Worm (Caenorhabditis elegans) whole organism, young adult: Measurements from ENCODE around the gene Y22D7AR.14.

Experiments
- F22D6.2 ChIP-seq: sonication (generic microtip); optimal IDR thresholded peaks from 2 replicates; lab custom pipeline; 2016; ENCODE audit warnings: mild to moderate bottlenecking, missing genetic modification characterization, missing compliant biosample characterization
- F33H1.4 ChIP-seq: fragments of 200-800 bp; sonication (Bioruptor generic); IDR thresholded peaks from 2 replicates; pipeline ENCODE4 v1.3.6; 2022; ENCODE audit warnings: missing genetic modification reagents, missing genetic modification characterization, missing compliant biosample characterization
- F39B2.1 ChIP-seq: fragments of 200-800 bp; sonication (Bioruptor generic); IDR thresholded peaks from 2 replicates; pipeline ENCODE4 v1.3.6; 2022; ENCODE audit warnings: missing genetic modification reagents, missing genetic modification characterization, missing compliant biosample characterization
- F55B11.4 ChIP-seq: sonication (generic microtip); optimal IDR thresholded peaks from 2 replicates; lab custom pipeline; 2016; ENCODE audit warnings: missing compliant biosample characterization, missing genetic modification characterization, borderline replicate concordance; ENCODE audit not compliant: insufficient read depth
- K11D2.4 ChIP-seq: fragments of 200-800 bp; sonication (Bioruptor generic); IDR thresholded peaks from 2 replicates; pipeline ENCODE4 v1.3.6; 2022; ENCODE audit warnings: missing genetic modification reagents, missing genetic modification characterization, missing compliant biosample characterization
- Y53F4B.3 ChIP-seq: fragments of 200-800 bp; sonication (Bioruptor generic); IDR thresholded peaks from 2 replicates; pipeline ENCODE4 v1.3.6; 2022; ENCODE audit warnings: missing genetic modification reagents, missing genetic modification characterization, missing compliant biosample characterization
- Y95B8A.8 ChIP-seq: fragments of 200-800 bp; sonication (Bioruptor generic); IDR thresholded peaks from 2 replicates; pipeline ENCODE4 v1.3.6; 2022; ENCODE audit warnings: missing genetic modification reagents, missing genetic modification characterization, missing compliant biosample characterization
- ZK185.1 ChIP-seq: sonication (generic microtip); optimal IDR thresholded peaks from 2 replicates; lab custom pipeline; 2016; ENCODE audit warnings: mild to moderate bottlenecking, missing genetic modification characterization, missing compliant biosample characterization; ENCODE audit not compliant: poor library complexity, severe bottlenecking
- ama-1 ChIP-seq, 3 experiments: fragments of 150-350 bp in 1 of 3; sonication (generic microtip) in 2 of 3; optimal IDR thresholded peaks; 2 replicates each; lab custom pipeline; 2014 to 2018; ENCODE audit warnings: missing biosample characterization in 2 of 3, missing genetic modification characterization in 2 of 3, missing genetic modification reagents in 2 of 3
- cebp-2 ChIP-seq: fragments of 200-800 bp; sonication (Bioruptor generic); IDR thresholded peaks from 2 replicates; pipeline ENCODE4 v1.3.6; 2022; ENCODE audit warnings: missing genetic modification characterization, missing compliant biosample characterization
- ceh-40 ChIP-seq: fragments of 200-800 bp; sonication (Bioruptor generic); IDR thresholded peaks from 2 replicates; pipeline ENCODE4 v1.3.6; 2022; ENCODE audit warnings: missing genetic modification characterization, missing compliant biosample characterization
- ceh-58 ChIP-seq: fragments of 200-800 bp; sonication (Bioruptor generic); IDR thresholded peaks from 2 replicates; pipeline ENCODE4 v1.3.6; 2022; ENCODE audit warnings: missing genetic modification characterization, missing compliant biosample characterization
- ceh-91 ChIP-seq: fragments of 200-800 bp; sonication (Bioruptor generic); IDR thresholded peaks from 2 replicates; pipeline ENCODE4 v1.3.6; 2022; ENCODE audit warnings: missing genetic modification reagents, missing genetic modification characterization, missing compliant biosample characterization
- dox-1 ChIP-seq: fragments of 200-800 bp; sonication (Bioruptor generic); IDR thresholded peaks from 2 replicates; pipeline ENCODE4 v1.3.6; 2022; ENCODE audit warnings: missing genetic modification reagents, missing genetic modification characterization, missing compliant biosample characterization
- dpl-1 ChIP-seq: fragments of 150-350 bp; optimal IDR thresholded peaks from 2 replicates; lab custom pipeline; 2014; ENCODE audit warnings: missing biosample characterization, missing genetic modification reagents, missing genetic modification characterization
- egl-18 ChIP-seq: fragments of 200-800 bp; sonication (Bioruptor generic); IDR thresholded peaks from 2 replicates; pipeline ENCODE4 v1.3.6; 2022; ENCODE audit warnings: missing genetic modification reagents, missing genetic modification characterization, missing compliant biosample characterization
- egrh-3 ChIP-seq: fragments of 200-800 bp; sonication (Bioruptor generic); IDR thresholded peaks from 2 replicates; pipeline ENCODE4 v1.3.6; 2022; ENCODE audit warnings: missing genetic modification reagents, missing genetic modification characterization, missing compliant biosample characterization
- ekl-4 ChIP-seq: fragments of 200-800 bp; sonication (Bioruptor generic); IDR thresholded peaks from 2 replicates; pipeline ENCODE4 v1.3.6; 2022; ENCODE audit warnings: missing genetic modification reagents, missing genetic modification characterization, missing compliant biosample characterization
- him-1 ChIP-seq: sonication (generic microtip); optimal IDR thresholded peaks from 2 replicates; lab custom pipeline; 2016; ENCODE audit warnings: missing genotype, missing genetic modification reagents, missing genetic modification characterization, missing compliant biosample characterization
- hlh-26 ChIP-seq: fragments of 200-800 bp; sonication (Bioruptor generic); conservative IDR thresholded peaks from 2 replicates; pipeline ENCODE4 v1.3.6; 2022; ENCODE audit warnings: missing genetic modification reagents, missing genetic modification characterization, missing compliant biosample characterization
- hmg-1.2 ChIP-seq: fragments of 200-800 bp; sonication (Bioruptor generic); IDR thresholded peaks from 2 replicates; pipeline ENCODE4 v1.3.6; 2022; ENCODE audit warnings: missing genetic modification reagents, missing genetic modification characterization, missing compliant biosample characterization
- hmg-20 ChIP-seq: fragments of 200-800 bp; sonication (Bioruptor generic); IDR thresholded peaks from 2 replicates; pipeline ENCODE4 v1.3.6; 2022; ENCODE audit warnings: missing genetic modification reagents, missing genetic modification characterization, missing compliant biosample characterization
- hsf-1 ChIP-seq: fragments of 200-800 bp; sonication (Bioruptor generic); IDR thresholded peaks from 2 replicates; pipeline ENCODE4 v1.3.6; 2022; ENCODE audit warnings: missing genetic modification reagents, missing genetic modification characterization, missing compliant biosample characterization
- let-526 ChIP-seq: fragments of 200-800 bp; sonication (Bioruptor generic); IDR thresholded peaks from 2 replicates; pipeline ENCODE4 v1.3.6; 2022; ENCODE audit warnings: missing genetic modification reagents, missing genetic modification characterization, missing compliant biosample characterization
- let-607 ChIP-seq, 2 experiments: fragments of 200-800 bp in 1 of 2; sonication (Bioruptor generic) in 1 of 2; sonication (generic microtip) in 1 of 2; optimal IDR thresholded peaks; 2 replicates each; lab custom pipeline; 2016 to 2018; ENCODE audit warnings: mild to moderate bottlenecking in 2 of 2, missing compliant biosample characterization in 2 of 2, missing genetic modification characterization in 2 of 2, moderate library complexity in 2 of 2, missing genotype in 1 of 2
- lin-40 ChIP-seq: sonication (generic microtip); optimal IDR thresholded peaks from 2 replicates; lab custom pipeline; 2016; ENCODE audit warnings: missing genetic modification characterization, mild to moderate bottlenecking, missing compliant biosample characterization, missing genotype, missing genetic modification reagents
- madf-10 ChIP-seq: sonication (generic microtip); optimal IDR thresholded peaks from 2 replicates; lab custom pipeline; 2016; ENCODE audit warnings: mild to moderate bottlenecking, missing genetic modification characterization, missing compliant biosample characterization
- mxl-1 ChIP-seq: sonication (generic microtip); optimal IDR thresholded peaks from 2 replicates; lab custom pipeline; 2016; ENCODE audit warnings: missing genetic modification characterization, missing compliant biosample characterization
- nfya-2 ChIP-seq: fragments of 200-800 bp; sonication (Bioruptor generic); IDR thresholded peaks from 2 replicates; pipeline ENCODE4 v1.3.6; 2022; ENCODE audit warnings: missing genetic modification reagents, missing genetic modification characterization, missing compliant biosample characterization
- nfyb-1 ChIP-seq: fragments of 200-800 bp; sonication (Bioruptor generic); IDR thresholded peaks from 2 replicates; pipeline ENCODE4 v1.3.6; 2022; ENCODE audit warnings: missing genetic modification reagents, missing genetic modification characterization, missing compliant biosample characterization
- nhr-27 ChIP-seq: fragments of 200-800 bp; sonication (Bioruptor generic); optimal IDR thresholded peaks from 2 replicates; lab custom pipeline; 2018; ENCODE audit warnings: mild to moderate bottlenecking, missing genetic modification characterization, moderate library complexity, missing compliant biosample characterization
- pbrm-1 ChIP-seq: fragments of 200-800 bp; sonication (Bioruptor generic); IDR thresholded peaks from 2 replicates; pipeline ENCODE4 v1.3.6; 2022; ENCODE audit warnings: missing genetic modification reagents, missing genetic modification characterization, missing compliant biosample characterization
- pha-4 ChIP-seq: fragments of 150-350 bp; sonication (generic microtip); optimal IDR thresholded peaks from 2 replicates; lab custom pipeline; 2014; ENCODE audit warnings: missing biosample characterization, missing genetic modification reagents, missing genetic modification characterization
- rcor-1 ChIP-seq: fragments of 200-800 bp; sonication (Bioruptor generic); IDR thresholded peaks from 2 replicates; pipeline ENCODE4 v1.3.6; 2022; ENCODE audit warnings: missing genetic modification reagents, missing genetic modification characterization, missing compliant biosample characterization
- repo-1 ChIP-seq: sonication (generic microtip); optimal IDR thresholded peaks from 2 replicates; lab custom pipeline; 2017; ENCODE audit warnings: mild to moderate bottlenecking, missing genetic modification characterization, missing compliant biosample characterization
- snpc-1.3 ChIP-seq: sonication (generic microtip); optimal IDR thresholded peaks from 2 replicates; lab custom pipeline; 2017; ENCODE audit warnings: missing genetic modification characterization, mild to moderate bottlenecking, missing compliant biosample characterization, antibody characterized with exemption, moderate library complexity, missing genotype, missing genetic modification reagents; ENCODE audit not compliant: insufficient read depth
- tbp1 ChIP-seq: fragments of 200-800 bp; sonication (Bioruptor generic); optimal IDR thresholded peaks from 2 replicates; lab custom pipeline; 2018; ENCODE audit warnings: mild to moderate bottlenecking, missing genetic modification characterization, missing compliant biosample characterization
- tlf-1 ChIP-seq: fragments of 200-800 bp; sonication (Bioruptor generic); optimal IDR thresholded peaks from 2 replicates; lab custom pipeline; 2018; ENCODE audit warnings: mild to moderate bottlenecking, missing genetic modification characterization, missing compliant biosample characterization
- unc-130 ChIP-seq: sonication (generic microtip); optimal IDR thresholded peaks from 2 replicates; lab custom pipeline; 2016; ENCODE audit warnings: missing genetic modification reagents, missing genetic modification characterization, missing compliant biosample characterization
- zfh-2 ChIP-seq: fragments of 200-800 bp; sonication (Bioruptor generic); conservative IDR thresholded peaks from 2 replicates; pipeline ENCODE4 v1.3.6; 2022; ENCODE audit warnings: missing genetic modification reagents, missing genetic modification characterization, missing compliant biosample characterization
- ztf-25 ChIP-seq: fragments of 200-800 bp; sonication (Bioruptor generic); IDR thresholded peaks from 2 replicates; pipeline ENCODE4 v1.3.6; 2022; ENCODE audit warnings: missing genetic modification reagents, missing genetic modification characterization, missing compliant biosample characterization
- ztf-26 ChIP-seq: sonication (generic microtip); optimal IDR thresholded peaks from 2 replicates; lab custom pipeline; 2017; ENCODE audit warnings: missing genetic modification characterization, missing compliant biosample characterization
- ztf-3 ChIP-seq: fragments of 200-800 bp; sonication (Bioruptor generic); optimal IDR thresholded peaks from 2 replicates; lab custom pipeline; 2018; ENCODE audit warnings: mild to moderate bottlenecking, missing genetic modification characterization, missing compliant biosample characterization

The Y22D7AR.14 gene

ce11 chrIII:1659763-1660162, 30.1 kb downstream of the Y22D7AR.14 start, which contains the start of gene Y22D7AL.15:
Gene Y22D7AL.15, minus strand, starts transcription at chrIII:1659863.
- no peak for TF ChIP-seq dpl-1
- TF ChIP-seq hmg-20 (GFP tag; lab: Robert Waterston, UW) = no peak
- TF ChIP-seq pha-4 (tag; lab: Kevin White, UChicago) = no peak
- TF ChIP-seq unc-130 (GFP tag; lab: Kevin White, UChicago) = no peak
- TF ChIP-seq egl-18 (GFP tag; lab: Robert Waterston, UW) = no peak
- no peak for TF ChIP-seq rcor-1
- no peak for TF ChIP-seq ekl-4 (GFP tag; lab: Robert Waterston, UW)
- TF ChIP-seq hlh-26 = no peak
- no peak for TF ChIP-seq ceh-58 (GFP tag; lab: Robert Waterston, UW)
- TF ChIP-seq lin-40 (tag; lab: Kevin White, UChicago) = no peak
- TF ChIP-seq F39B2.1 (GFP tag; lab: Robert Waterston, UW) = no peak
- TF ChIP-seq let-607 (tag; optimal IDR thresholded peaks at IDR 0.05; lab: Kevin White, UChicago) = no peak
- TF ChIP-seq egrh-3 = no peak
- TF ChIP-seq zfh-2 (GFP tag; lab: Robert Waterston, UW) = no peak; the same call in 1 of the 2 replicates
- no peak for TF ChIP-seq K11D2.4 (GFP tag; lab: Robert Waterston, UW)
- TF ChIP-seq ama-1 (optimal IDR thresholded peaks at IDR 0.05; lab: Kevin White, UChicago) = no peak
- no peak for TF ChIP-seq ama-1 (GFP tag; optimal IDR thresholded peaks at IDR 0.05; lab: Kevin White, UChicago)
- no peak for TF ChIP-seq F55B11.4
- TF ChIP-seq snpc-1.3 = no peak

- TF ChIP-seq tlf-1 (GFP tag; lab: Kevin White, UChicago) (no peak), K11D2.4 (GFP tag; lab: Robert Waterston, UW) (no peak), let-526 (GFP tag; lab: Robert Waterston, UW) (no peak), madf-10 (tag; lab: Kevin White, UChicago) (no peak), ztf-25 (GFP tag; lab: Robert Waterston, UW) (no peak), tbp1 (no peak), nhr-27 (tag; lab: Kevin White, UChicago) (no peak), pbrm-1 (GFP tag; lab: Robert Waterston, UW) (no peak), let-607 (tag; optimal IDR thresholded peaks at IDR 0.05; lab: Kevin White, UChicago) (no peak), nfya-2 (GFP tag; lab: Robert Waterston, UW) (no peak)
Observed at ce11 chrIII:1657380-1657779, 32.4 kb downstream of the Y22D7AR.14 start, which contains the start of gene cht-4. Gene cht-4, minus strand, starts transcription at chrIII:1657480.

ce11 chrIII:1656307-1656706, 33.5 kb downstream of the Y22D7AR.14 start:
- peak; percentile 91 for TF ChIP-seq egrh-3

ce11 chrIII:1652925-1653324, 36.9 kb downstream of the Y22D7AR.14 start:
- TF ChIP-seq mxl-1 (tag; lab: Kevin White, UChicago) (no peak), ZK185.1 (tag; lab: Kevin White, UChicago) (no peak)

ce11 chrIII:1652181-1652580, 37.6 kb downstream of the Y22D7AR.14 start, which contains the start of gene Y22D7AL.1:
Gene Y22D7AL.1, plus strand, starts transcription at chrIII:1652481.
- no peak for TF ChIP-seq hsf-1
- no peak for TF ChIP-seq dox-1 (GFP tag; lab: Robert Waterston, UW)
- TF ChIP-seq repo-1 (tag; lab: Kevin White, UChicago) = no peak
- no peak for TF ChIP-seq cebp-2 (GFP tag; lab: Robert Waterston, UW)
- TF ChIP-seq F22D6.2 (tag; lab: Kevin White, UChicago) = no peak
- no peak for TF ChIP-seq ceh-91 (GFP tag; lab: Robert Waterston, UW)
- no peak for TF ChIP-seq Y95B8A.8 (GFP tag; lab: Robert Waterston, UW)
- no peak for TF ChIP-seq ama-1 (optimal IDR thresholded peaks at IDR 0.05; lab: Kevin White, UChicago)
- TF ChIP-seq ama-1 (GFP tag; optimal IDR thresholded peaks at IDR 0.05; lab: Kevin White, UChicago) = no peak
- TF ChIP-seq ztf-26 (tag; lab: Kevin White, UChicago) = no peak
- TF ChIP-seq pbrm-1 (GFP tag; lab: Robert Waterston, UW) = no peak
- no peak for TF ChIP-seq ztf-3 (GFP tag; lab: Kevin White, UChicago)
- no peak for TF ChIP-seq nfyb-1 (GFP tag; lab: Robert Waterston, UW)
- TF ChIP-seq Y53F4B.3 (GFP tag; lab: Robert Waterston, UW) = no peak
- no peak for TF ChIP-seq hmg-1.2 (GFP tag; lab: Robert Waterston, UW)
- TF ChIP-seq ceh-40 (GFP tag; lab: Robert Waterston, UW) = no peak
- TF ChIP-seq him-1 = no peak
- no peak for TF ChIP-seq F33H1.4 (GFP tag; lab: Robert Waterston, UW)
